Worm (Caenorhabditis elegans) whole organism, L4 larva: Measurements from ENCODE around the gene R07B7.2.
A peak's percentile ranks its signal among the peaks of the same experiment; 100 is the strongest.

ENCODE experiments used
- F10B5.3 ChIP-seq: sonication (generic microtip); optimal IDR thresholded peaks from 2 replicates; lab custom pipeline; 2016; ENCODE audit warnings: mild to moderate bottlenecking, missing genetic modification characterization, missing compliant biosample characterization
- F26F4.8 ChIP-seq: fragments of 200-800 bp; sonication (Bioruptor generic); conservative IDR thresholded peaks from 2 replicates; pipeline ENCODE4 v1.3.6; 2022; ENCODE audit warnings: missing genetic modification characterization, missing compliant biosample characterization
- F37D6.2 ChIP-seq: sonication (generic microtip); optimal IDR thresholded peaks from 2 replicates; lab custom pipeline; 2016; ENCODE audit warnings: mild to moderate bottlenecking, missing genetic modification characterization, missing compliant biosample characterization
- F44E2.7 ChIP-seq: fragments of 200-800 bp; sonication (Bioruptor generic); IDR thresholded peaks from 2 replicates; pipeline ENCODE4 v2.1.2; 2022; ENCODE audit warnings: missing genetic modification characterization, missing compliant biosample characterization
- R02D3.7 ChIP-seq: fragments of 150-350 bp; sonication (generic microtip); optimal IDR thresholded peaks from 3 replicates; lab custom pipeline; 2014; ENCODE audit warnings: missing biosample characterization, missing genetic modification characterization
- T20F7.1 ChIP-seq: fragments of 200-800 bp; sonication (Bioruptor generic); optimal IDR thresholded peaks from 2 replicates; lab custom pipeline; 2018; ENCODE audit warnings: mild to moderate bottlenecking, missing genetic modification characterization, missing compliant biosample characterization
- aha-1 ChIP-seq: fragments of 150-350 bp; peaks from one replicate; lab custom pipeline; 2014; ENCODE audit warnings: missing biosample characterization, missing genetic modification characterization
- ceh-44 ChIP-seq: fragments of 200-800 bp; sonication (Bioruptor generic); IDR thresholded peaks from 2 replicates; pipeline ENCODE4 v1.3.6; 2022; ENCODE audit warnings: missing genetic modification reagents, missing genetic modification characterization, missing compliant biosample characterization
- ces-1 ChIP-seq: fragments of 150-350 bp; sonication (generic microtip); optimal IDR thresholded peaks from 4 replicates; lab custom pipeline; 2014; ENCODE audit warnings: missing biosample characterization, missing genetic modification reagents, missing genetic modification characterization
- daf-12 ChIP-seq: fragments of 150-350 bp; optimal IDR thresholded peaks from 2 replicates; lab custom pipeline; 2014; ENCODE audit warnings: missing biosample characterization, missing genetic modification reagents, missing genetic modification characterization
- daf-16 ChIP-seq, 3 experiments: sonication (generic microtip); optimal IDR thresholded peaks; 2 replicates each; lab custom pipeline; 2016 to 2017; ENCODE audit warnings: missing genetic modification characterization in 3 of 3, missing genetic modification reagents in 3 of 3, mild to moderate bottlenecking in 2 of 3, missing compliant biosample characterization in 2 of 3, missing biosample characterization in 1 of 3, moderate library complexity in 1 of 3
- daf-19 ChIP-seq: fragments of 200-800 bp; sonication (Bioruptor generic); conservative IDR thresholded peaks from 2 replicates; pipeline ENCODE4 v1.3.6; 2022; ENCODE audit warnings: missing genetic modification characterization, missing compliant biosample characterization
- dmd-6 ChIP-seq: fragments of 200-800 bp; sonication (Bioruptor generic); IDR thresholded peaks from 2 replicates; pipeline ENCODE4 v1.3.6; 2022; ENCODE audit warnings: missing genetic modification reagents, missing genetic modification characterization, missing compliant biosample characterization
- dmd-8 ChIP-seq: fragments of 200-800 bp; sonication (Bioruptor generic); IDR thresholded peaks from 2 replicates; pipeline ENCODE4 v1.3.6; 2022; ENCODE audit warnings: missing genetic modification characterization, missing compliant biosample characterization
- dpl-1 ChIP-seq: fragments of 150-350 bp; optimal IDR thresholded peaks from 2 replicates; lab custom pipeline; 2014; ENCODE audit warnings: missing biosample characterization, missing genetic modification reagents, missing genetic modification characterization
- egl-43 ChIP-seq: fragments of 200-800 bp; sonication (Bioruptor generic); IDR thresholded peaks from 2 replicates; pipeline ENCODE4 v1.3.6; 2022; ENCODE audit warnings: missing genetic modification reagents, missing genetic modification characterization, missing compliant biosample characterization
- fos-1 ChIP-seq: fragments of 150-350 bp; optimal IDR thresholded peaks from 2 replicates; lab custom pipeline; 2014; ENCODE audit warnings: missing biosample characterization, missing genetic modification characterization
- gei-8 ChIP-seq: fragments of 200-800 bp; sonication (Bioruptor generic); optimal IDR thresholded peaks from 2 replicates; lab custom pipeline; 2018; ENCODE audit warnings: mild to moderate bottlenecking, missing genetic modification characterization, missing compliant biosample characterization
- hif-1 ChIP-seq, 2 experiments: sonication (generic microtip); optimal IDR thresholded peaks; 2 replicates each; lab custom pipeline; 2016 to 2017; ENCODE audit warnings: missing compliant biosample characterization in 2 of 2, missing genetic modification characterization in 2 of 2, missing genetic modification reagents in 2 of 2, missing genotype in 2 of 2, mild to moderate bottlenecking in 1 of 2
- hlh-30 ChIP-seq: sonication (generic microtip); optimal IDR thresholded peaks from 2 replicates; lab custom pipeline; 2017; ENCODE audit warnings: antibody characterized with exemption, mild to moderate bottlenecking, missing genetic modification characterization, missing compliant biosample characterization; ENCODE audit not compliant: insufficient read depth
- lin-29 ChIP-seq: fragments of 200-800 bp; sonication (Bioruptor generic); IDR thresholded peaks from 2 replicates; pipeline ENCODE4 v1.3.6; 2022; ENCODE audit warnings: missing genetic modification reagents, missing genetic modification characterization, missing compliant biosample characterization
- lin-38 ChIP-seq: fragments of 200-800 bp; sonication (Bioruptor generic); IDR thresholded peaks from 2 replicates; pipeline ENCODE4 v1.3.6; 2022; ENCODE audit warnings: missing genetic modification reagents, missing genetic modification characterization, missing compliant biosample characterization
- lir-3 ChIP-seq: sonication (generic microtip); optimal IDR thresholded peaks from 2 replicates; lab custom pipeline; 2016; ENCODE audit warnings: mild to moderate bottlenecking, missing genetic modification characterization, missing compliant biosample characterization
- madf-5 ChIP-seq, 2 experiments: fragments of 200-800 bp; sonication (Bioruptor generic); IDR thresholded peaks; 2 replicates each; pipeline ENCODE4 v1.3.6; 2022; ENCODE audit warnings: missing compliant biosample characterization in 2 of 2, missing genetic modification characterization in 2 of 2
- mes-2 ChIP-seq: sonication (generic microtip); optimal IDR thresholded peaks from 2 replicates; lab custom pipeline; 2016; ENCODE audit warnings: missing genotype, mild to moderate bottlenecking, missing genetic modification characterization, missing compliant biosample characterization; ENCODE audit not compliant: poor library complexity, severe bottlenecking
- nhr-10 ChIP-seq: fragments of 150-350 bp; optimal IDR thresholded peaks from 2 replicates; lab custom pipeline; 2014; ENCODE audit warnings: missing biosample characterization, missing genetic modification characterization
- nhr-11 ChIP-seq: fragments of 150-350 bp; optimal IDR thresholded peaks from 2 replicates; lab custom pipeline; 2014; ENCODE audit warnings: missing biosample characterization, missing genetic modification characterization
- nhr-237 ChIP-seq: sonication (generic microtip); optimal IDR thresholded peaks from 2 replicates; lab custom pipeline; 2017; ENCODE audit warnings: missing biosample characterization, missing genetic modification characterization
- nhr-28 ChIP-seq: fragments of 150-350 bp; optimal IDR thresholded peaks from 2 replicates; lab custom pipeline; 2014; ENCODE audit warnings: missing biosample characterization, missing genetic modification characterization
- nhr-41 ChIP-seq: fragments of 200-800 bp; sonication (Bioruptor generic); IDR thresholded peaks from 2 replicates; pipeline ENCODE4 v1.3.6; 2022; ENCODE audit warnings: missing genetic modification reagents, missing genetic modification characterization, missing compliant biosample characterization
- nhr-6 ChIP-seq: fragments of 150-350 bp; optimal IDR thresholded peaks from 2 replicates; lab custom pipeline; 2014; ENCODE audit warnings: missing biosample characterization, missing genetic modification characterization
- pha-4 ChIP-seq, 2 experiments: fragments of 150-350 bp in 1 of 2; fragments of 200-800 bp in 1 of 2; sonication (Bioruptor generic) in 1 of 2; IDR thresholded peaks in 1 of 2; optimal IDR thresholded peaks in 1 of 2; 2 replicates each; pipeline versions ENCODE4 v1.3.6 to Lab custom; 2014 to 2022; ENCODE audit warnings: missing genetic modification characterization in 2 of 2, missing genetic modification reagents in 2 of 2, missing biosample characterization in 1 of 2, missing compliant biosample characterization in 1 of 2
- php-3 ChIP-seq: fragments of 200-800 bp; sonication (Bioruptor generic); IDR thresholded peaks from 2 replicates; pipeline ENCODE4 v1.3.6; 2022; ENCODE audit warnings: missing genetic modification reagents, missing genetic modification characterization, missing compliant biosample characterization
- pqm-1 ChIP-seq: sonication (generic microtip); optimal IDR thresholded peaks from 2 replicates; lab custom pipeline; 2017; ENCODE audit warnings: missing biosample characterization, missing genetic modification characterization
- rbr-2 ChIP-seq: sonication (generic microtip); optimal IDR thresholded peaks from 2 replicates; lab custom pipeline; 2016; ENCODE audit warnings: missing genotype, missing genetic modification characterization, missing compliant biosample characterization
- skn-1 ChIP-seq: fragments of 150-350 bp; optimal IDR thresholded peaks from 2 replicates; lab custom pipeline; 2014; ENCODE audit warnings: missing biosample characterization, missing genetic modification characterization
- spr-1 ChIP-seq: sonication (generic microtip); optimal IDR thresholded peaks from 2 replicates; lab custom pipeline; 2016; ENCODE audit warnings: mild to moderate bottlenecking, missing genetic modification characterization, missing compliant biosample characterization
- spr-3 ChIP-seq: fragments of 200-800 bp; sonication (Bioruptor generic); optimal IDR thresholded peaks from 2 replicates; lab custom pipeline; 2018; ENCODE audit warnings: mild to moderate bottlenecking, missing genetic modification characterization, missing compliant biosample characterization
- tag-97 ChIP-seq: fragments of 200-800 bp; sonication (Bioruptor generic); IDR thresholded peaks from 2 replicates; pipeline ENCODE4 v1.3.6; 2022; ENCODE audit warnings: missing genetic modification characterization, missing compliant biosample characterization
- unc-62 ChIP-seq, 3 experiments: fragments of 150-350 bp in 1 of 3; sonication (generic microtip); optimal IDR thresholded peaks in 2 of 3; peaks in 1 of 3; 1 replicate in 1 of 3; 2 replicates in 2 of 3; lab custom pipeline; 2014 to 2017; ENCODE audit warnings: missing biosample characterization in 3 of 3, missing genetic modification characterization in 3 of 3, missing genetic modification reagents in 3 of 3, missing genotype in 1 of 3
- vab-7 ChIP-seq: fragments of 200-800 bp; sonication (Bioruptor generic); IDR thresholded peaks from 2 replicates; pipeline ENCODE4 v1.3.6; 2022; ENCODE audit warnings: missing genetic modification reagents, missing genetic modification characterization, missing compliant biosample characterization

Gene R07B7.2

DNA sequence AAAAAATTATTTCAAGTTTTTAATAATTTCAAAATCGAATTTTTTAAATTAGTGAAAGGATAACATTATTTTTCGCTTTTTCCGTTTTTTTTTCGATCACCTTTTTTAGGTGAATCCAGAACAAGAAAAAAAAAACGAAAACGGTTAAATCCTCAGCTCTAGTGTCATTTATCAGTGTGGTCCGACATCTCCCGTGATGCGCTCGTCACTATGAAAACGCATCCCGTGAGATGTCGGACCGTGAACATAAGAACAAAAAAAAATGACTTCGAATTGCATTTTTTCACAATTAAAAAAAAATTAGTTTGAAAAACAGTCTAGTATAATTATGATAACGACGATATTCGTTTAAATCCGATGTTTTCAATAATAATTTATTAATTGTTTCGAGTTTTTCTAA is 11.8 kb downstream of the R07B7.2 start:
- TF ChIP-seq tag-97 (GFP tag; lab: Robert Waterston, UW), result no peak
- no peak for TF ChIP-seq T20F7.1 (GFP tag; lab: Kevin White, UChicago)
- TF ChIP-seq ceh-44 (GFP tag; lab: Robert Waterston, UW), result no peak
- TF ChIP-seq lin-29 (GFP tag; lab: Robert Waterston, UW), result no peak
- no peak for TF ChIP-seq F44E2.7
- no peak for TF ChIP-seq madf-5 (GFP tag; IDR thresholded peaks at IDR 0.05; lab: Robert Waterston, UW)
- no peak for TF ChIP-seq F10B5.3 (tag; lab: Kevin White, UChicago)
- TF ChIP-seq dmd-8 (GFP tag; lab: Robert Waterston, UW), result no peak
- TF ChIP-seq spr-3 (GFP tag; lab: Kevin White, UChicago), result no peak
- no peak for TF ChIP-seq hlh-30
- TF ChIP-seq R02D3.7 (tag; lab: Kevin White, UChicago), result no peak
- TF ChIP-seq egl-43, result no peak
- TF ChIP-seq nhr-6 (tag; lab: Kevin White, UChicago), result no peak
- TF ChIP-seq, all 104 proteins: peak for 0

DNA sequence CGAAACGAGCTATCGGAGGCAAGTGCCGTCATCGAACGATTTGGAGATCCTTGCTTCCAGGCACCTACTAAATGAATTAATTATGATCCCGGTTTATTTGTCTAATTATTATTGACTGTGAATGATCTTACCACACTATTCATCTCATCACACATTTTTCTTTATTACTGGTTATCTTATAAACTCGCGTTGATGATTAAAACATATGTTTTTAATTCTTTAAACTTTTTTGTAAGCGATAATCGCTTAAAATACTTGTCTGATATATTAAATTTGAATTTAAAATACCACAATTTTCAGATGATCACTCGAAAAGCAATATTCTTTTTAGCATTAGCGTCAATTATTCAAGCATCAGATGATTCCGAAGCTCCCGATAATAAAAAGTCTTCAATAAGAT is 14.4 kb downstream of the R07B7.2 start, which contains the start of gene F10C2.5:
F10C2.5 (plus strand) TSS at position 301 of the 400 bp plus-strand sequence.
- TF ChIP-seq ces-1 (no peak), nhr-10 (tag; lab: Kevin White, UChicago) (no peak), gei-8 (GFP tag; lab: Kevin White, UChicago) (no peak), hif-1 (tag; optimal IDR thresholded peaks at IDR 0.05; lab: Kevin White, UChicago) (no peak), fos-1 (tag; lab: Kevin White, UChicago) (no peak), nhr-6 (tag; lab: Kevin White, UChicago) (no peak), nhr-11 (no peak), php-3 (GFP tag; lab: Robert Waterston, UW) (no peak), daf-19 (GFP tag; lab: Robert Waterston, UW) (no peak), daf-16 (GFP tag; optimal IDR thresholded peaks at IDR 0.05; lab: Kevin White, UChicago) (no peak), daf-16 (tag; optimal IDR thresholded peaks at IDR 0.05; lab: Kevin White, UChicago) (no peak), pqm-1 (no peak)

ce11 chrV:12040823-12041606 is 18.5 kb downstream of the R07B7.2 start, which contains the start of the genes kup-1 and F10C2.4:
kup-1 (minus strand) TSS chrV:12040873.
F10C2.4 (plus strand) TSS chrV:12041556.
- TF ChIP-seq nhr-237 (no peak), nhr-41 (GFP tag; lab: Robert Waterston, UW) (no peak), spr-1 (tag; lab: Kevin White, UChicago) (no peak), nhr-11 (peak; percentile 16), mes-2 (tag; lab: Kevin White, UChicago) (peak; percentile 51), skn-1 (tag; lab: Kevin White, UChicago) (no peak), lin-38 (peak; percentile 88), lir-3 (tag; lab: Kevin White, UChicago) (no peak), dpl-1 (GFP tag; lab: Kevin White, UChicago) (peak; percentile 91), vab-7 (GFP tag; lab: Robert Waterston, UW) (no peak), F37D6.2 (tag; lab: Kevin White, UChicago) (no peak), pha-4 (GFP tag; IDR thresholded peaks at IDR 0.05; lab: Robert Waterston, UW) (no peak), pha-4 (tag; optimal IDR thresholded peaks at IDR 0.05; lab: Kevin White, UChicago) (no peak), dmd-6 (no peak), rbr-2 (peak; percentile 28), nhr-28 (tag; lab: Kevin White, UChicago) (peak; percentile 23), nhr-6 (tag; lab: Kevin White, UChicago) (peak; percentile 88), unc-62 (GFP tag; optimal IDR thresholded peaks at IDR 0.05 in 1 of 2; lab: Kevin White, UChicago) (no peak), unc-62 (tag; optimal IDR thresholded peaks at IDR 0.05; lab: Kevin White, UChicago) (no peak), T20F7.1 (GFP tag; lab: Kevin White, UChicago) (peak; percentile 60), daf-16 (GFP tag; optimal IDR thresholded peaks at IDR 0.05; lab: Kevin White, UChicago) (no peak), daf-16 (tag; optimal IDR thresholded peaks at IDR 0.05; lab: Kevin White, UChicago) (peak; percentile 17), daf-12 (no peak), F26F4.8 (GFP tag; lab: Robert Waterston, UW) (no peak), aha-1 (tag; lab: Kevin White, UChicago) (peak; percentile 78)
